Worm (Caenorhabditis elegans) whole organism, L3 larva: ENCODE data around the gene srsx-30.

Source experiments
- R02D3.7 ChIP-seq: fragments of 150-350 bp; optimal IDR thresholded peaks from 2 replicates; lab custom pipeline; 2014; ENCODE audit warnings: missing biosample characterization, missing genetic modification characterization
- aly-2 ChIP-seq: fragments of 150-350 bp; optimal IDR thresholded peaks from 2 replicates; lab custom pipeline; 2014; ENCODE audit warnings: missing biosample characterization, missing genetic modification characterization
- ama-1 ChIP-seq: fragments of 150-350 bp; optimal IDR thresholded peaks from 2 replicates; lab custom pipeline; 2018
- ceh-16 ChIP-seq: sonication (generic microtip); optimal IDR thresholded peaks from 2 replicates; lab custom pipeline; 2017; ENCODE audit warnings: missing biosample characterization, missing genetic modification characterization
- ceh-28 ChIP-seq: fragments of 150-350 bp; optimal IDR thresholded peaks from 2 replicates; lab custom pipeline; 2014; ENCODE audit warnings: missing biosample characterization, missing genetic modification reagents, missing genetic modification characterization
- ceh-9 ChIP-seq: sonication (generic microtip); optimal IDR thresholded peaks from 2 replicates; lab custom pipeline; 2018; ENCODE audit warnings: missing biosample characterization, missing genetic modification characterization
- daf-12 ChIP-seq: fragments of 150-350 bp; optimal IDR thresholded peaks from 2 replicates; lab custom pipeline; 2014; ENCODE audit warnings: missing biosample characterization, missing genetic modification reagents, missing genetic modification characterization
- egl-27 ChIP-seq: sonication (generic microtip); optimal IDR thresholded peaks from 4 replicates; lab custom pipeline; 2017; ENCODE audit warnings: missing biosample characterization, missing genetic modification reagents, missing genetic modification characterization
- egl-5 ChIP-seq: fragments of 150-350 bp; optimal IDR thresholded peaks from 2 replicates; lab custom pipeline; 2017; ENCODE audit warnings: missing biosample characterization, missing genetic modification reagents, missing genetic modification characterization, inconsistent platforms
- elt-1 ChIP-seq: fragments of 150-350 bp; optimal IDR thresholded peaks from 2 replicates; lab custom pipeline; 2014; ENCODE audit warnings: missing biosample characterization, missing genetic modification characterization
- elt-2 ChIP-seq: sonication (generic microtip); optimal IDR thresholded peaks from 2 replicates; lab custom pipeline; 2016; ENCODE audit warnings: missing genetic modification reagents, mild to moderate bottlenecking, missing genetic modification characterization, missing compliant biosample characterization
- elt-3 ChIP-seq, 3 experiments: fragments of 150-350 bp in 1 of 3; sonication (generic microtip) in 2 of 3; optimal IDR thresholded peaks; 2 replicates in 2 of 3; 4 replicates in 1 of 3; lab custom pipeline; 2014 to 2017; ENCODE audit warnings: missing biosample characterization in 3 of 3, missing genetic modification characterization in 3 of 3
- fkh-10 ChIP-seq: sonication (generic microtip); optimal IDR thresholded peaks from 2 replicates; lab custom pipeline; 2017; ENCODE audit warnings: missing biosample characterization, missing genetic modification reagents, missing genetic modification characterization
- fkh-2 ChIP-seq: fragments of 150-350 bp; optimal IDR thresholded peaks from 2 replicates; lab custom pipeline; 2014; ENCODE audit warnings: missing biosample characterization, missing genetic modification reagents, missing genetic modification characterization
- fos-1 ChIP-seq: fragments of 150-350 bp; optimal IDR thresholded peaks from 2 replicates; lab custom pipeline; 2014; ENCODE audit warnings: missing biosample characterization, missing genetic modification characterization
- hmg-11 ChIP-seq: sonication (generic microtip); optimal IDR thresholded peaks from 2 replicates; lab custom pipeline; 2016; ENCODE audit warnings: missing genetic modification characterization, missing compliant biosample characterization
- lin-15B ChIP-seq: fragments of 150-350 bp; optimal IDR thresholded peaks from 2 replicates; lab custom pipeline; 2014; ENCODE audit warnings: missing biosample characterization, missing genetic modification characterization
- lin-39 ChIP-seq: fragments of 150-350 bp; optimal IDR thresholded peaks from 2 replicates; lab custom pipeline; 2018; ENCODE audit warnings: missing biosample characterization, missing genetic modification reagents, missing genetic modification characterization
- lsy-12 ChIP-seq: sonication (generic microtip); optimal IDR thresholded peaks from 2 replicates; lab custom pipeline; 2016; ENCODE audit warnings: mild to moderate bottlenecking, missing genetic modification characterization, missing compliant biosample characterization
- mdl-1 ChIP-seq: fragments of 150-350 bp; optimal IDR thresholded peaks from 2 replicates; lab custom pipeline; 2014; ENCODE audit warnings: missing biosample characterization, missing genetic modification characterization
- mml-1 ChIP-seq: fragments of 150-350 bp; sonication (generic microtip); optimal IDR thresholded peaks from 3 replicates; lab custom pipeline; 2014; ENCODE audit warnings: missing biosample characterization, missing genetic modification characterization
- nfya-1 ChIP-seq: sonication (generic microtip); optimal IDR thresholded peaks from 2 replicates; lab custom pipeline; 2017; ENCODE audit warnings: missing genetic modification characterization, mild to moderate bottlenecking, missing compliant biosample characterization, antibody characterized with exemption, moderate library complexity; ENCODE audit not compliant: insufficient read depth
- nhr-11 ChIP-seq: fragments of 150-350 bp; optimal IDR thresholded peaks from 2 replicates; lab custom pipeline; 2014; ENCODE audit warnings: missing biosample characterization, missing genetic modification characterization
- nhr-12 ChIP-seq: fragments of 150-350 bp; optimal IDR thresholded peaks from 2 replicates; lab custom pipeline; 2014; ENCODE audit warnings: missing biosample characterization, missing genetic modification characterization
- nhr-23 ChIP-seq: fragments of 150-350 bp; optimal IDR thresholded peaks from 2 replicates; lab custom pipeline; 2014; ENCODE audit warnings: missing biosample characterization, missing genetic modification reagents, missing genetic modification characterization
- nhr-237 ChIP-seq: fragments of 150-350 bp; optimal IDR thresholded peaks from 2 replicates; lab custom pipeline; 2014; ENCODE audit warnings: missing biosample characterization, missing genetic modification characterization
- nhr-43 ChIP-seq: sonication (generic microtip); optimal IDR thresholded peaks from 2 replicates; lab custom pipeline; 2016; ENCODE audit warnings: mild to moderate bottlenecking, missing genetic modification characterization, missing compliant biosample characterization; ENCODE audit not compliant: poor library complexity, severe bottlenecking
- nhr-67 ChIP-seq: fragments of 150-350 bp; optimal IDR thresholded peaks from 2 replicates; lab custom pipeline; 2014; ENCODE audit warnings: missing biosample characterization, missing genetic modification characterization
- nhr-76 ChIP-seq: fragments of 150-350 bp; sonication (generic microtip); optimal IDR thresholded peaks from 5 replicates; lab custom pipeline; 2014; ENCODE audit warnings: missing biosample characterization, missing genetic modification characterization
- nhr-77 ChIP-seq: fragments of 150-350 bp; optimal IDR thresholded peaks from 2 replicates; lab custom pipeline; 2014; ENCODE audit warnings: missing biosample characterization, missing genetic modification characterization
- pha-4 ChIP-seq: fragments of 150-350 bp; optimal IDR thresholded peaks from 2 replicates; lab custom pipeline; 2014; ENCODE audit warnings: missing biosample characterization, missing genetic modification reagents, missing genetic modification characterization
- pqm-1 ChIP-seq: fragments of 150-350 bp; optimal IDR thresholded peaks from 2 replicates; lab custom pipeline; 2017; ENCODE audit warnings: missing biosample characterization, missing genetic modification characterization, inconsistent platforms
- sea-2 ChIP-seq: fragments of 150-350 bp; sonication (generic microtip); optimal IDR thresholded peaks from 4 replicates; lab custom pipeline; 2014; ENCODE audit warnings: missing biosample characterization, missing genetic modification reagents, missing genetic modification characterization
- skn-1 ChIP-seq: fragments of 150-350 bp; optimal IDR thresholded peaks from 2 replicates; lab custom pipeline; 2014; ENCODE audit warnings: missing biosample characterization, missing genetic modification characterization
- snpc-4 ChIP-seq: fragments of 150-350 bp; optimal IDR thresholded peaks from 2 replicates; lab custom pipeline; 2014; ENCODE audit warnings: missing biosample characterization, missing genetic modification characterization
- tbx-2 ChIP-seq: sonication (generic microtip); optimal IDR thresholded peaks from 2 replicates; lab custom pipeline; 2016; ENCODE audit warnings: mild to moderate bottlenecking, missing genetic modification characterization, missing compliant biosample characterization
- unc-62 ChIP-seq: fragments of 150-350 bp; sonication (generic microtip); optimal IDR thresholded peaks from 4 replicates; lab custom pipeline; 2014; ENCODE audit warnings: missing biosample characterization, missing genetic modification reagents, missing genetic modification characterization
- zag-1 ChIP-seq: fragments of 150-350 bp; optimal IDR thresholded peaks from 2 replicates; lab custom pipeline; 2014; ENCODE audit warnings: missing biosample characterization, missing genetic modification characterization
- ztf-11 ChIP-seq: fragments of 150-350 bp; optimal IDR thresholded peaks from 2 replicates; lab custom pipeline; 2014; ENCODE audit warnings: missing biosample characterization, missing genetic modification characterization

srsx-30 gene

ce11 chrV:10160954-10161353 lies 2.3 kb downstream of the srsx-30 start, which contains the start of gene C51E3.10 (continued):
- no peak for TF ChIP-seq lin-15B (tag; lab: Kevin White, UChicago)
- peak; percentile 94 for TF ChIP-seq elt-2

DNA sequence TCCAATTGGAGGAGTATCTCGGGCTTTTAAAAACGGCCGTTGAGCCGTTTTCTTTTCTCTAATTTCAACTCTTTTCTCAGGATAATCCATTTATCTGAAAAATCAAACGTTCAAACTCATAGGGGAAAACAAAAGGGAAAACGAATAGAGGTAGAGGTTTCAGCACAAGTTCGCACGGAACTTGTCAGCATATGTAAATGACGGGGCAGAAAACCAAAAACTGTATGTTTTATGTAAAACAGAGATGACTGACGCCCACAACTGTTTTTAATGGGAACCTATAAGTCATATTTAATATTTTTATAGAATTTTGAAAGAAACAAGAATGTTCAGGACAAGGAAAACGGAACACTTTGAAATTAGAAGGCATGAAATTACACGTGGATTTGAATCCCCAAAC lies 7.7 kb downstream of the srsx-30 start, which contains the start of gene C51E3.6:
Gene C51E3.6 (minus strand): TSS at position 101 of the 400 bp plus-strand sequence.
- TF ChIP-seq nhr-76 (no peak), hmg-11 (tag; lab: Kevin White, UChicago) (no peak), fkh-2 (tag; lab: Kevin White, UChicago) (no peak), egl-5 (no peak), ama-1 (lab: Kevin White, UChicago) (no peak), skn-1 (tag; lab: Kevin White, UChicago) (no peak), unc-62 (no peak), nhr-237 (tag; lab: Kevin White, UChicago) (no peak), ceh-16 (tag; lab: Kevin White, UChicago) (no peak), aly-2 (no peak), fkh-10 (GFP tag; lab: Kevin White, UChicago) (no peak), elt-2 (no peak), nhr-11 (tag; lab: Kevin White, UChicago) (no peak), ceh-9 (tag; lab: Kevin White, UChicago) (no peak), mdl-1 (tag; lab: Kevin White, UChicago) (no peak), snpc-4 (no peak)
- TF ChIP-seq, all 47 proteins: peak for 0

DNA sequence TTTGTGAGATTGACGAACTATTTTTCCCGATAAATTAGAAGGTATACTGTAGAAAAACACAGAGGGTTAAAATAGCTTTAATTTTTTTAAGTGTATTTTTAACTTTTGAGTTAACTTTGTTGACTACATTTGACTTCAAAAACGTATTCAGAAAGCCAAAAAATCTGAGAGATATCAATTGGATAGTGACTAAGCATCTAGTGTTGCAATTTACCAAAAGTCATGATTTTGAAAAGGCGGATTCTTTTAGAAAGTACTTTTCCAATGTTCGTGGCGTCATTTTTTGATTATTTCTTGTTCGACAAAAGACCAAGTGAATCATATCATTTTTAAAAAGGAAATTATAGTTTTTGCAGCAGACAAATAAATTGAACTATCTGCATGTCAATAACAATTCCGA lies 10.2 kb downstream of the srsx-30 start:
- TF ChIP-seq aly-2 (no peak), nhr-77 (no peak), elt-3 (tag; optimal IDR thresholded peaks at IDR 0.05; lab: Kevin White, UChicago) (no peak), nhr-67 (tag; lab: Kevin White, UChicago) (no peak), ceh-28 (tag; lab: Kevin White, UChicago) (no peak), ztf-11 (tag; lab: Kevin White, UChicago) (no peak), pqm-1 (tag; lab: Kevin White, UChicago) (no peak), egl-27 (tag; lab: Kevin White, UChicago) (no peak), zag-1 (no peak), mml-1 (tag; lab: Kevin White, UChicago) (no peak), fkh-2 (tag; lab: Kevin White, UChicago) (no peak), elt-2 (no peak), nhr-76 (no peak), egl-5 (no peak), fos-1 (tag; lab: Kevin White, UChicago) (no peak)

DNA sequence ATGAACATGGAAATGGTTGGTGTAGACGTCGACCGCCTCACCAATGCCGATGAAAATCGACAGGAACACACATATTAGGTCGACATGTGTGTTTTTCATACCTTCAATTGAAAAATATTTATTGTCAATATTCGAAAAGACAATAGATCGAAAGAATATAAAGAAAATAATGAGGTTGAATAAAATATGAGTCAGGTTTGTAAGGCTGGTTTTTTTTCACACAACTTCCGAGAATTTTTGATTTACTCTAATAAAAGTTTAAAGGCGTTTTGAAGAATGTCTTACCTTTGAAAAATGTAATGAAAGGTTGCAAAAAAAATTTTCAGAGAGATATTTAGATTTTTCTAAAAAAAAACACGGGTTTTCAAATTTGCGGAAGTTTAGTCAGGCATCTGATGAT lies 15.0 kb downstream of the srsx-30 start, which contains the start of gene egl-3:
Gene egl-3 (minus strand): TSS at position 101 of the 400 bp plus-strand sequence.
- TF ChIP-seq daf-12 (tag; lab: Kevin White, UChicago) (no peak), ceh-16 (tag; lab: Kevin White, UChicago) (no peak), mdl-1 (tag; lab: Kevin White, UChicago) (no peak), zag-1 (no peak), nhr-76 (no peak), nhr-12 (tag; lab: Kevin White, UChicago) (no peak), nhr-23 (tag; lab: Kevin White, UChicago) (no peak), egl-27 (tag; lab: Kevin White, UChicago) (no peak), R02D3.7 (tag; lab: Kevin White, UChicago) (no peak), mml-1 (tag; lab: Kevin White, UChicago) (no peak), pha-4 (tag; lab: Kevin White, UChicago) (no peak)

ce11 chrV:10174632-10175075 lies 16.0 kb downstream of the srsx-30 start:
- no peak for TF ChIP-seq aly-2
- TF ChIP-seq sea-2 (GFP tag; lab: Kevin White, UChicago): peak; percentile 60
- peak; percentile 55 for TF ChIP-seq elt-1 (tag; lab: Kevin White, UChicago)
- peak; percentile 10 for TF ChIP-seq mdl-1 (tag; lab: Kevin White, UChicago)
- peak; percentile 35 for TF ChIP-seq snpc-4
- peak; percentile 66 for TF ChIP-seq unc-62
- TF ChIP-seq tbx-2 (tag; lab: Kevin White, UChicago): peak; percentile 72
- no peak for TF ChIP-seq ceh-9 (tag; lab: Kevin White, UChicago)
- TF ChIP-seq nhr-11 (tag; lab: Kevin White, UChicago): peak; percentile 79
- peak; percentile 98 for TF ChIP-seq nfya-1 (tag; lab: Kevin White, UChicago)
- TF ChIP-seq nhr-12 (tag; lab: Kevin White, UChicago): no peak
- no peak for TF ChIP-seq fkh-2 (tag; lab: Kevin White, UChicago)
- no peak for TF ChIP-seq nhr-76
- TF ChIP-seq lin-39: peak; percentile 85
- TF ChIP-seq pha-4 (tag; lab: Kevin White, UChicago): no peak
- TF ChIP-seq nhr-23 (tag; lab: Kevin White, UChicago): no peak
- TF ChIP-seq egl-5: peak; percentile 36
- peak; percentile 69 for TF ChIP-seq zag-1
- peak; percentile 91 for TF ChIP-seq hmg-11 (tag; lab: Kevin White, UChicago)
- peak; percentile 47 for TF ChIP-seq lin-15B (tag; lab: Kevin White, UChicago)
- TF ChIP-seq fkh-10 (GFP tag; lab: Kevin White, UChicago): peak; percentile 95
- peak; percentile 57 for TF ChIP-seq lsy-12 (tag; lab: Kevin White, UChicago)
- peak; percentile 88 for TF ChIP-seq ceh-28 (tag; lab: Kevin White, UChicago)
- no peak for TF ChIP-seq nhr-43 (tag; lab: Kevin White, UChicago)
- TF ChIP-seq pqm-1 (tag; lab: Kevin White, UChicago): no peak
